Worm (Caenorhabditis elegans) whole organism, L2 larva: Measurements from ENCODE around the gene C25F6.8.

ENCODE experiments used
- R02D3.7 ChIP-seq: fragments of 150-350 bp; optimal IDR thresholded peaks from 2 replicates; lab custom pipeline; 2014; ENCODE audit warnings: missing biosample characterization, missing genetic modification characterization
- ZK546.5 ChIP-seq: sonication (generic microtip); optimal IDR thresholded peaks from 2 replicates; lab custom pipeline; 2017; ENCODE audit warnings: missing biosample characterization, missing genetic modification characterization
- ama-1 ChIP-seq: fragments of 150-350 bp; optimal IDR thresholded peaks from 2 replicates; lab custom pipeline; 2018; ENCODE audit warnings: inconsistent platforms
- ceh-16 ChIP-seq: fragments of 150-350 bp; optimal IDR thresholded peaks from 2 replicates; lab custom pipeline; 2014; ENCODE audit warnings: missing biosample characterization, missing genetic modification characterization
- ceh-82 ChIP-seq: fragments of 150-350 bp; optimal IDR thresholded peaks from 2 replicates; lab custom pipeline; 2014; ENCODE audit warnings: missing biosample characterization, missing genetic modification characterization
- gmeb-1 ChIP-seq: fragments of 150-350 bp; optimal IDR thresholded peaks from 2 replicates; lab custom pipeline; 2014; ENCODE audit warnings: missing biosample characterization, missing genetic modification characterization
- nhr-77 ChIP-seq: fragments of 150-350 bp; optimal IDR thresholded peaks from 2 replicates; lab custom pipeline; 2014; ENCODE audit warnings: missing biosample characterization, missing genetic modification characterization
- snpc-4 ChIP-seq: fragments of 150-350 bp; optimal IDR thresholded peaks from 2 replicates; lab custom pipeline; 2014; ENCODE audit warnings: missing biosample characterization, missing genetic modification characterization
- zag-1 ChIP-seq: fragments of 150-350 bp; optimal IDR thresholded peaks from 2 replicates; lab custom pipeline; 2014; ENCODE audit warnings: missing biosample characterization, missing genetic modification characterization

DNA sequence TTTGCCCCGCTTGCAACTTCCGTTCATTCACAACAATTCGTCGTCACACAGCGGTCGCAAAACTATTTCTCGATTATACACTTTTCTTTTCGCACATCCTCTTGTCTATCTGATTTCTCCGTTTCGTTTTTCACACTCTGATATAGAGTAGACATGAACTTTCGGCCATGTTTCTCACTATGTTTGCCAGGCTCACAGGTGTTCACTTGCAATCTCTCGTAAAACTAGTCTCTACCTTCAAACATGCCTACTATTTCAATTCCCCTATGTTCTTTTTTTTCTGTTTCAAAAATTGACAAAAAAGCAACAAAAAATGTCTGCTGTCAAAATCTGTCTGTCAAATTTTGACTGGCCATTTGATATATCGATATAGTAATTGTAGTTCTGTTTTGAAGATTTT is 9.1 kb downstream of the C25F6.8 start:
- TF ChIP-seq ZK546.5 (tag; lab: Kevin White, UChicago) (no peak), zag-1 (no peak), R02D3.7 (no peak), nhr-77 (tag; lab: Kevin White, UChicago) (no peak), gmeb-1 (no peak), ceh-16 (tag; lab: Kevin White, UChicago) (no peak), ama-1 (no peak), snpc-4 (tag; lab: Kevin White, UChicago) (no peak), ceh-82 (no peak)
